Fruit fly (Drosophila melanogaster): ENCODE results near the gene ValRS-m.
A peak's percentile ranks its signal among the peaks of the same experiment; 100 is the strongest.

ValRS-m gene

dm6 chr3L:9004788-9005246, 40.2 kb upstream of the ValRS-m start, which contains the start of gene Doc3 (continued):
- TF ChIP-seq CG42726 (GFP tag; IDR thresholded peaks at IDR 0.05; ENCODE audit: partially characterized antibody) (no peak), Stat92E (GFP tag; optimal IDR thresholded peaks at IDR 0.05) (peak in 1 of 3 experiments; percentile 97), CG3065 (GFP tag; optimal IDR thresholded peaks at IDR 0.05) (no peak), CG8478 (optimal IDR thresholded peaks at IDR 0.05) (peak; percentile 25), Nf-YA (GFP tag; IDR thresholded peaks at IDR 0.05) (peak; percentile 98), Sin3A (optimal IDR thresholded peaks at IDR 0.05) (no peak), Pdp1 (GFP tag; optimal IDR thresholded peaks at IDR 0.05) (peak in 1 of 2 experiments; percentile 74), crol (GFP tag; IDR thresholded peaks at IDR 0.05) (peak; percentile 90), cg (GFP tag; optimal IDR thresholded peaks at IDR 0.05) (peak; percentile 60), Ets65A (GFP tag) (peak; percentile 67), CHES-1-like (GFP tag; optimal IDR thresholded peaks at IDR 0.05) (no peak), sug (tag; optimal IDR thresholded peaks at IDR 0.05) (peak; percentile 96), CG6683 (GFP tag; optimal IDR thresholded peaks at IDR 0.05) (no peak), Six4 (GFP tag; optimal IDR thresholded peaks at IDR 0.05) (no peak), CoRest (tag; optimal IDR thresholded peaks at IDR 0.05) (peak; percentile 44), vfl (GFP tag; optimal IDR thresholded peaks at IDR 0.05) (peak; percentile 38), Hr78 (GFP tag; optimal IDR thresholded peaks at IDR 0.05) (peak in 1 of 2 experiments; percentile 94), amos (GFP tag; IDR thresholded peaks at IDR 0.05; ENCODE audit: partially characterized antibody) (0 out of 2 replicates have a peak, but pooled peaks have one; percentile 7), so (GFP tag; IDR thresholded peaks at IDR 0.05) (0 out of 3 replicates have a peak, but pooled peaks have one; percentile 24), Dek (tag; optimal IDR thresholded peaks at IDR 0.05) (no peak), slp2 (GFP tag; optimal IDR thresholded peaks at IDR 0.05) (no peak), CG10366 (GFP tag; IDR thresholded peaks at IDR 0.05) (no peak), chinmo (GFP tag; IDR thresholded peaks at IDR 0.05; ENCODE audit: partially characterized antibody) (peak; percentile 88; the same call in 2 of the 4 replicates), lbe (GFP tag; optimal IDR thresholded peaks at IDR 0.05) (no peak), CG13287 (GFP tag; IDR thresholded peaks at IDR 0.05; ENCODE audit: partially characterized antibody) (peak; percentile 37; the same call in 1 of the 2 replicates), CG10543 (GFP tag; optimal IDR thresholded peaks at IDR 0.05) (peak; percentile 70), Nf-YC (tag; optimal IDR thresholded peaks at IDR 0.05) (peak; percentile 99)

DNA sequence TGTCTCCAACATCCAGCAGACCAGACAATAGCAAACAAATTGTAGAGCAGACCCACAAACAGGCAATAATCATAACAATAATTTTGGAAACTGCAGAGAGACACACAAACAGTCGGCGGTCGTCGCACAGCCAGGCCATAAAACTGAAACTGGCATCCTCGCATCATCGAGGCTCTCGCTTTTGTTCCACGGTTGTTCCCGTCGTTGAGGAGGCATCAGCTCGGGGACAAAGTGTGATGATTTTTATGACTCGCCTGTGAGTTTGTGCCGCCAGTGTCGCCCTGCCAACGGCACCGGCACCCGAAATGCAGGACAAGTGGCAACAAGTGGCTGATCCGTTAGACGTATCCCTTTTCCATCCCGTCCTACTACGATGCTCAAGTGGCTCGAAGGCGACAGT, 38.8 kb upstream of the ValRS-m start:
- TF ChIP-seq gsb-n (tag; optimal IDR thresholded peaks at IDR 0.05) (no peak), dan (GFP tag; IDR thresholded peaks at IDR 0.05) (no peak), zen (tag; optimal IDR thresholded peaks at IDR 0.05) (peak; percentile 90), otp (GFP tag; IDR thresholded peaks at IDR 0.05) (no peak), kni (GFP tag; optimal IDR thresholded peaks at IDR 0.05) (peak; percentile 21), CG9932 (GFP tag; IDR thresholded peaks at IDR 0.05) (0 out of 2 replicates have a peak, but pooled peaks have one; percentile 19), CG16779 (GFP tag; IDR thresholded peaks at IDR 0.05) (0 out of 2 replicates have a peak, but pooled peaks have one; percentile 3), CG4360 (GFP tag; IDR thresholded peaks at IDR 0.05) (no peak), abd-A (tag; optimal IDR thresholded peaks at IDR 0.05) (peak; percentile 4), cad (GFP tag; optimal IDR thresholded peaks at IDR 0.05) (peak; percentile 94), tll (GFP tag; optimal IDR thresholded peaks at IDR 0.05) (peak in 1 of 2 experiments; percentile 61), twi (tag; optimal IDR thresholded peaks at IDR 0.05) (peak; percentile 3), CG15073 (GFP tag; optimal IDR thresholded peaks at IDR 0.05) (peak; percentile 84), D (optimal IDR thresholded peaks at IDR 0.05) (peak; percentile 71), D (GFP tag; optimal IDR thresholded peaks at IDR 0.05) (no peak), CG6272 (GFP tag; IDR thresholded peaks at IDR 0.05) (no peak)

All from whole organism, embryonic.